Worm (Caenorhabditis elegans) whole organism, L4/young adult: ENCODE measurements around the gene srbc-68.

Experiments used
- dao-5 ChIP-seq: sonication (generic microtip); optimal IDR thresholded peaks from 2 replicates; lab custom pipeline; 2016; ENCODE audit warnings: missing genotype, missing genetic modification characterization, moderate library complexity, missing compliant biosample characterization
- him-1 ChIP-seq: sonication (generic microtip); optimal IDR thresholded peaks from 2 replicates; lab custom pipeline; 2016; ENCODE audit warnings: missing genotype, missing genetic modification reagents, missing genetic modification characterization, missing compliant biosample characterization

DNA sequence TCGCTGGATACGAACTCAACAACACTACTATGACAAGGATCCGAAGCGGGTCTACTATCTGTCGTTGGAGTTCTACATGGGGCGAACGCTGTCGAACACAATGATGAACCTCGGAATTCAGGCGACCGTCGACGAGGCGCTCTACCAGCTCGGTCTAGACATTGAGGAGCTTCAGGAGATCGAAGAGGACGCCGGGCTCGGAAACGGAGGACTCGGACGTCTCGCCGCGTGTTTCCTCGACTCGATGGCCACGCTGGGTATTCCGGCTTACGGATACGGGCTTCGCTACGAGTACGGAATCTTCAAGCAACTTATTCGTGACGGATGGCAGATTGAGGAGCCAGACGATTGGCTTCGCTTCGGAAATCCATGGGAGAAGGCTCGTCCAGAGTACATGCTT, 35.2 kb upstream of the srbc-68 start:
- TF ChIP-seq him-1 (tag; lab: Kevin White, UChicago) (no peak), dao-5 (no peak)
